Worm (Caenorhabditis elegans) whole organism, early embryonic: ENCODE results near the gene clec-167.

Experiments used
- B0310.2 ChIP-seq: sonication (generic microtip); optimal IDR thresholded peaks from 2 replicates; lab custom pipeline; 2016; ENCODE audit warnings: mild to moderate bottlenecking, missing genetic modification characterization, missing compliant biosample characterization
- aly-1 ChIP-seq: sonication (generic microtip); optimal IDR thresholded peaks from 2 replicates; lab custom pipeline; 2016; ENCODE audit warnings: missing genetic modification characterization, missing compliant biosample characterization
- ama-1 ChIP-seq: fragments of 150-350 bp; optimal IDR thresholded peaks from 2 replicates; lab custom pipeline; 2014
- ceh-13 ChIP-seq: fragments of 200-800 bp; sonication (Bioruptor generic); optimal IDR thresholded peaks from 2 replicates; lab custom pipeline; 2018; ENCODE audit warnings: mild to moderate bottlenecking, missing genetic modification characterization, missing compliant biosample characterization
- hmbx-1 ChIP-seq: sonication (generic microtip); optimal IDR thresholded peaks from 2 replicates; lab custom pipeline; 2016; ENCODE audit warnings: mild to moderate bottlenecking, missing genetic modification characterization, missing compliant biosample characterization
- hnd-1 ChIP-seq: sonication (generic microtip); optimal IDR thresholded peaks from 2 replicates; lab custom pipeline; 2016; ENCODE audit warnings: missing genetic modification characterization, missing compliant biosample characterization
- sea-1 ChIP-seq: fragments of 200-800 bp; sonication (Bioruptor generic); conservative IDR thresholded peaks from 2 replicates; pipeline ENCODE4 v1.3.6; 2022; ENCODE audit warnings: missing genetic modification characterization, missing compliant biosample characterization
- tbx-37 ChIP-seq: fragments of 200-800 bp; sonication (Bioruptor generic); conservative IDR thresholded peaks from 2 replicates; pipeline ENCODE4 v1.3.6; 2022; ENCODE audit warnings: missing genetic modification reagents, missing genetic modification characterization, missing compliant biosample characterization
- tra-4 ChIP-seq: sonication (generic microtip); optimal IDR thresholded peaks from 2 replicates; lab custom pipeline; 2017; ENCODE audit warnings: missing genetic modification characterization, missing compliant biosample characterization

- no peak for TF ChIP-seq ama-1 (lab: Kevin White, UChicago)
- no peak for TF ChIP-seq hmbx-1 (tag; lab: Kevin White, UChicago)
- no peak for TF ChIP-seq tra-4 (tag; lab: Kevin White, UChicago)
- TF ChIP-seq hnd-1: no peak
- TF ChIP-seq sea-1 (GFP tag; lab: Robert Waterston, UW): no peak
- no peak for TF ChIP-seq tbx-37 (GFP tag; lab: Robert Waterston, UW)
- no peak for TF ChIP-seq B0310.2 (tag; lab: Kevin White, UChicago)
- TF ChIP-seq aly-1: no peak
- TF ChIP-seq ceh-13 (GFP tag; lab: Kevin White, UChicago): no peak
These were observed 6.4 kb upstream of the clec-167 start for ce11 chrIV:1261930-1262329.
